Worm (Caenorhabditis elegans) whole organism, L4/young adult: ENCODE results near the gene F55E10.1.
A peak's percentile ranks its signal among the peaks of the same experiment; 100 is the strongest.

Source experiments
- W03F9.2 ChIP-seq: fragments of 150-350 bp; optimal IDR thresholded peaks from 2 replicates; lab custom pipeline; 2014; ENCODE audit warnings: missing biosample characterization, missing genetic modification characterization
- dao-5 ChIP-seq: sonication (generic microtip); optimal IDR thresholded peaks from 2 replicates; lab custom pipeline; 2016; ENCODE audit warnings: missing genotype, missing genetic modification characterization, moderate library complexity, missing compliant biosample characterization
- him-1 ChIP-seq: sonication (generic microtip); optimal IDR thresholded peaks from 2 replicates; lab custom pipeline; 2016; ENCODE audit warnings: missing genotype, missing genetic modification reagents, missing genetic modification characterization, missing compliant biosample characterization

The F55E10.1 gene

DNA sequence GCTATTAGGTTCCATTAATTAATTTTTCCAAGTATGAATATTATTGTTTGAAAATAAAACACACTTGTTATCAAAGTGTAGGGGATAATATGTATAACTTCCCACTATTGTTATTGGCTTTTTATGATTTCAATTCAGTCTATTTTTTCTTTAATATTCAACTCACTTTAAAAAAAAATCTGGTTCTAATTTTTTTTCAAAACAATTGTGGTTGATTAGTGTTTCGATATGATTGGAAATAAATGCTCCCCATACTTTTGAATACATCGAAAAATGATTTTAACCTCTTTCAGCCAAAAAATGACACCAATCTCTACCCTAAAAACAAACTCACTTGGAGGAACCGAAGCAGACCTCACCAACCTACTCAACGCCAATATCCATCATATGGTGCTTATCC is 1.4 kb upstream of the F55E10.1 start, which contains the start of gene F55E10.2:
Gene F55E10.2 (plus strand): TSS at position 301 of the 400 bp plus-strand sequence.
- TF ChIP-seq him-1 (tag; lab: Kevin White, UChicago) (no peak), dao-5 (tag; lab: Kevin White, UChicago) (no peak), W03F9.2 (no peak)

DNA sequence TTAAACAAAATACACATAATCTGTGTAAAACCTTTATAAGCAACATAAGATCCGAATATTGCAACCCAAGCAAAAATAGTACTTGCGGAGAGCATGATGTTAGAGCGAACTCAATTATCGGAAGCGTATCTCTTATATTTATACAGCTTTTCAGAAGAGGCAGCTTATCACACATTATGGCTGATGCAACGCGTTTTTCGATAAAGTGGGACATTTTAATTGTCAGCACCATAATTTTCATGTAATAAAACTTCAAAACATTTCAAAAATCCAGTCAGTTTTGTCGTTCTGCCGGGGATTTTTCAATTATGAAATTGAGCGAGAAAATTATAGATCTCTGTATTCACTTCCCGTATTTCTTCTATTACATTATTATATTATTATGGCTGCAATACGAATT is 4.5 kb downstream of the F55E10.1 start, which contains the start of gene drd-5:
Gene drd-5 (minus strand): TSS at position 101 of the 400 bp plus-strand sequence.
- no peak for TF ChIP-seq him-1 (tag; lab: Kevin White, UChicago)

DNA sequence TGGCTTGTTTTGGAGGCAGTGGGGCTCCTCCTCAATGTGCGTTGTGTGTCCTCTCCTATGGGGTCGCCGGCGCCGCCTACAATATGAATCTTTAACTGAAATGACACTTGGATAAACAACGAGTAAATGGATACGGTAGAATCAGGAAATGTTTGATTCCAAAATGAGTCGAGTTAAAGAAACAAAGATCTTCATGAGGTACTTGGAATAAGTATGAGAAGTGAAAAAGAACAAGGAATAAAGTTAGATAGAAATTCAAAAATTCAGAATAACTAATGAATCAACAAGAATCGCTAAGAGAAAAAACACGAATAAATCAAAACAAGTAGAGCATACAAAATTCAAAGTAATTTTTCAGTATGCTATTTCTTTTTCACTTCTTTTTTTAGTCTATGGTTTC is 9.2 kb downstream of the F55E10.1 start, which contains the start of gene npr-28:
Gene npr-28 (minus strand): TSS at position 101 of the 400 bp plus-strand sequence.
- TF ChIP-seq W03F9.2 (no peak), dao-5 (tag; lab: Kevin White, UChicago) (no peak), him-1 (tag; lab: Kevin White, UChicago) (no peak)

DNA sequence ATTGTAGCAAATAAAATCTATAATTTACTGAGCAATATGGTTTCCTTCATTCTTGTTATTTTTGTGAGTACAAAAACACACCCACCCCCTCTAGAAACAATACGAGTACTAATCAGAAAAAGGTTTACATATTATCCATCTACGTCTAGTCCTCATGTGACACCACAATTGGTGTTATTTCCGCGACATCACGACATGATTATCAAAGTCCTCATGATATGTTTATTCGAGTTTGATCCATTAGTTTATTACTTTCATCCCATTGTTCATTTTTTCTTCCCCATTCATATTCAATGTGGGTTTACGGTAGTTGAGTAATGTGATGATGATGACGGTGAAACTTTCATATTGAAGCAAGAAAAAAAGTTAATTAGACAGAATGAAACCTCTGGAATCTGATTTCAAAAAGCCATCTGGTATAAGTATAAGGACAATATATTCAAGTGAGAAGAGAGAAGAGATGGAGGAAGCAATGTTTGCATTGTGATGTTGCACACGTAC is 12.6 kb downstream of the F55E10.1 start:
- TF ChIP-seq dao-5 (tag; lab: Kevin White, UChicago) (no peak), him-1 (tag; lab: Kevin White, UChicago) (no peak), W03F9.2 (no peak)

DNA sequence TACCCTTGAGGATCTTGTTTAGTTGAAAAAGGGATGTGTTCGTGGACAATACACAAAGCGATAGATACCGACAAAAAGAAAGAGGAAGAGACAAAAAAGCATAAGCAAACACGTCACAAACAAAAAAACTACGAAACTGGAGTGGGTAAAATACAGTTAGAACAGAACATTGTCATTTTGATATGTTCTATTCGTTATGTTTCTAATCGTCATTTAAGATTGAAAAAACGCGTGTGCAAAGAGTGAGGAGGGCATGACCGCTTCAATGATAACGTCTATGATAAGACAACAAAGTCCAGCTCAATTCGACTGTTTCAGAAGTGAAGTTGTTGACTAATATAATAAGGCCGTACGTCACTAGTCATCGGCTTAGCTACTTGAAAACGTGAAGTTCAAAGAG is 13.6 kb downstream of the F55E10.1 start:
- TF ChIP-seq dao-5 (tag; lab: Kevin White, UChicago): no peak
- no peak for TF ChIP-seq him-1 (tag; lab: Kevin White, UChicago)
- no peak for TF ChIP-seq W03F9.2

DNA sequence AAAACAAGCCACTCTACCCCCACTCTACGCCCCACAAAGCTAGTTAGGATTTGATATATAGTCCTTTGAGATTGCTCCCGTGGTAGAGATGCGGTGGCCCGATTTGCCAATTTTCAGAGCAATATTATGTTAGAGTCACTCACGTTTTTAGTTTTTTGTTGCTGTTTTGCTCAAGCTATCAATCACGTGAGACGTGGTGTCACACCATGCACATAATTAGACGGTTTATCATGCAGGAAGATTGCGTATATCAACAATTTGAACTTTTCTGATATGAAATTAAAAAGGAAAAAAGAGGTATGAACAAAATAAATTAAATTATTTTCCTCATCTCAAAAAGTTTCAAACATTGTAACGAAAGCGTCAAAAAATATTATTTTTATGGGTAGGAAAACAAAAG is 14.5 kb downstream of the F55E10.1 start:
- no peak for TF ChIP-seq W03F9.2
- TF ChIP-seq dao-5 (tag; lab: Kevin White, UChicago): no peak
- TF ChIP-seq him-1 (tag; lab: Kevin White, UChicago): no peak

DNA sequence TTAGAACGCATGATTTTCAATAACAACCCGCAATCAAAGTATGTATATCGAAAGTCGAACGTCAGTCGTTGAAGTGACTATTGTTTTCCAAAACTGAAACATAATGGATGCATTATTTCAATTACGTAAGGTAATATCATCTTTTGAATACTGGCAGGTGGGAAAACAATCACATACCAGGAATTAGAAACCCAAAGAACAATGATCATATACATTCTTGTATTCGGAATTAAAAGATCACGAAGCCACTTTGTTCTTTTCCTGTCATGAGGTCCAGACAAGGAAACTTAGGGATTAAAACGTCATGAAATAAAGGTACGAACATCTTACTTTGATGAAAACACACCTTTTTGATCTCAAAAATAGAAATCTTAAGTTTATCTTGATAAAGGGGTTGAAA is 20.6 kb downstream of the F55E10.1 start:
- TF ChIP-seq W03F9.2: no peak
- TF ChIP-seq him-1 (tag; lab: Kevin White, UChicago): no peak
- no peak for TF ChIP-seq dao-5 (tag; lab: Kevin White, UChicago)

DNA sequence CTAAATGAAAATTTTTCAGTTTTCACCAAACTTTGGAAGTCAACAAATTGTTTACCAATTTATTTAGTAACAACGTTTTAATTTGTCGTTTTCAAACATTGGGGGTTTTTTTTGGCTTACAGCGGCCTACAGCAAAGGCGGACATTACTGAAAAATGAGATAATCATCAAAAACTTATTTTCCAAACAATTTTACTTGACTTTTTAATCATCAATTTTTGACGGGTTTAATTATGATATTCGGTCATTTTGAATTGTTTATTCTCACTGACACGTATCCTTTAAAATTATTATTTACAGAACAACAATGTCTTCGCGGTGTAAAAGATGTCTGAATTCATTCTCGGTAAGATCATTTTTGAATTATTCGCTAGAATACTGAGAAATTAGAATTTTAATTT is 25.8 kb downstream of the F55E10.1 start, which contains the start of gene F40B5.2:
Gene F40B5.2 (plus strand): TSS at position 301 of the 400 bp plus-strand sequence.
- TF ChIP-seq W03F9.2 (no peak), him-1 (tag; lab: Kevin White, UChicago) (no peak), dao-5 (tag; lab: Kevin White, UChicago) (no peak)

DNA sequence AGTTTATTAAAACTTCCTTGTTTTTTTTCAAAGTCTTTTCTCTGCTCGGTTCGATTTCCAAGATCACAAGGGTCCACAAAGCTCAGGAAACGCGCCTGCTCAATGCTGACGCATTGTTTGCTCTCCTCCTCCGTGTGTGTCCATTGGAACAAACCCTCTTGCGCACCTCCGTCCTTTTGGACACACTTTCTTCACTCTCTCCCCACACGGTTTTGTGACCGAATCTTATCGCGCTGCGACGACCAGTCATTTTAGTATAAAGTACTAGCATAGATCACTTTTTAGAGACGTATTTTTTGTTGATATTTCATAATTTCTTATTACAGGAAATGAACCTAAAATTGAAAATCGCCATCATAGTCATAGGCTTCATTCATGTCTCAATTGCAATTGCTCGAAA is 26.4 kb downstream of the F55E10.1 start:
- TF ChIP-seq him-1 (tag; lab: Kevin White, UChicago): peak; percentile 42
- TF ChIP-seq dao-5 (tag; lab: Kevin White, UChicago): no peak
- peak; percentile 62 for TF ChIP-seq W03F9.2

DNA sequence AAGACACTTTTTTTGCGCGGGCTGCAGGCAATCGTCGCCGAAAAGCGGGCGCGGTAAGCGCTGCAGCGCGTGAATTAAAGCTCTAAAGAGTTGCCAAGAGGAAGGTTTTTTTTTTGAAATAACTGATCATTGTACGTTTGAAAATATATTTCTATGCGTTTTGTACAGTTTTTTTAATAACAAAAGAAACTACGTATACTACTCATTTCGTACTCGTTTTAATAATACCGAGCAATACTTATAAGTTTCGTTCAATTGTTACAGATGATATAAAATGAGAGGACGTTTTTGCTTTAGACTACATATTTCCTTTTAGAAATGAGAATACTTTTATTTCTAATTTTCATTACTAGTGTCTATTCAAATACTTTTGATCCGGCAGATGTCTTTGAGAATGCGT is 30.1 kb downstream of the F55E10.1 start, which contains the start of gene nep-15:
Gene nep-15 (plus strand): TSS at position 301 of the 400 bp plus-strand sequence.
- TF ChIP-seq W03F9.2: no peak
- TF ChIP-seq dao-5 (tag; lab: Kevin White, UChicago): no peak
- no peak for TF ChIP-seq him-1 (tag; lab: Kevin White, UChicago)

DNA sequence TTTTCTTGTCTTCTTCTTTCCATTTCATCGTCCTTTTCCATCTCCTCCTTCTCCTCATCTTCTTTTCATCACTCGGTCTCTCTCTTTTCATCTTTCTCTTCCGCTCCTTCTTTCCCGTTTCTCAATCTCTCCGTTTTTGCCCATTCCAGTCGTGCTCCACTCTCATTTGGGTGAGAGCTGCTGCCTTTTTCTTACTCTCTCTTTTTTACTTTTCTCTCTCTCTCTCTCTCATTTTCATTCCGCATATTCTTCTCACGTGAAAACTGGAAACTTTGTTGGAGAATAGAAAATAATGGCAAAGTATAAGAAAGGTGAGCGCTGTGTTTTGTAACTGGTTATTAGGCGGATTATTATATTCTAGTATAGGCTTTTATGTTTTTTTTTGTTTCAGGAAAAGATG is 36.5 kb downstream of the F55E10.1 start, which contains the start of gene tbc-18:
Gene tbc-18 (plus strand): TSS at position 246 of the 400 bp plus-strand sequence.
- TF ChIP-seq him-1 (tag; lab: Kevin White, UChicago) (peak; percentile 50), W03F9.2 (peak; percentile 53), dao-5 (tag; lab: Kevin White, UChicago) (no peak)

DNA sequence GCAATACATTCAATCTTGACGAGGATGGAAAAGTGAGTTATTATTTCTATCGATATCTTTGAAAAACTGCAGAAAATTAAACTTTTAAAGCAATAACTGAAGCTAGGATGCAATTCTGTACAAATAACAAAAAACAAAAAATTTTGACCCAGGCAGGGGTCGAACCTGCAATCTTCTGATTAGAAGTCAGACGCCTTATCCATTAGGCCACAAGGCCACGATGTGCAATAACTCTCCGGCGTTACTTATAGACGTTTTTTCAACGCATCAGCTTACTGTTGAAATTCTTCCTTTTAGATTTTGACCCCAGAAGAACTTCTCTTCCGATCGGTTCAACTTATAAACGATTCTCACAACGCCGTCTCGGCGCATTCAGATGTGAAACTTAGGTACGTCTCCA is 39.9 kb downstream of the F55E10.1 start:
- TF ChIP-seq W03F9.2 (no peak), him-1 (tag; lab: Kevin White, UChicago) (no peak), dao-5 (tag; lab: Kevin White, UChicago) (no peak)

DNA sequence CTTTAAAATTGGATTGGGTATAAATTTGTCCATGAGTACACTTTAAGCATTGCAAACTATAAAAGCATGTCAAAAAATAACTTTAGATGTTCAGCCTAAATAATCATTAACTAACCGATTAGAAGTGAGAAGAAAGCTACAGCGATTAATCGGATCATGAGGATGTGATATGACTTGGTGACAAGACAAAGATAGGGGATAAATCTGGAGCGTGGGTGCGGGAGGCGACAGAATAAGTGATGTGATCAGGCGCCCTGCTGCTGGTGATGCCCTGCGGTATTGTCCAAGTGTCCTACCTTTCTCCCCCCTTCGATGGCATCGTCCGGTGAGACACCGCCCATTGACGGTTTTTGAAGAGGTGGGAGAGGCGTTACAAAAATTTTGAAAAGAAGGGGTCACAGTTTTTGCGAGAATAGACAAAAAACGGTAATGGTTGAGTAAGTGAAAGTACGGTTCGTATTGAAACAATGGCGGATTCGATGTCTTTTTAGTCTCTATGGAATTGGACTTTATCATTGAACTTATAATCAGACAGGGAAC is 42.9 kb downstream of the F55E10.1 start, which contains the start of gene F41D9.2:
Gene F41D9.2 (minus strand): TSS at position 304 of the 540 bp plus-strand sequence.
- TF ChIP-seq dao-5 (tag; lab: Kevin White, UChicago) (no peak), him-1 (tag; lab: Kevin White, UChicago) (no peak), W03F9.2 (no peak)

DNA sequence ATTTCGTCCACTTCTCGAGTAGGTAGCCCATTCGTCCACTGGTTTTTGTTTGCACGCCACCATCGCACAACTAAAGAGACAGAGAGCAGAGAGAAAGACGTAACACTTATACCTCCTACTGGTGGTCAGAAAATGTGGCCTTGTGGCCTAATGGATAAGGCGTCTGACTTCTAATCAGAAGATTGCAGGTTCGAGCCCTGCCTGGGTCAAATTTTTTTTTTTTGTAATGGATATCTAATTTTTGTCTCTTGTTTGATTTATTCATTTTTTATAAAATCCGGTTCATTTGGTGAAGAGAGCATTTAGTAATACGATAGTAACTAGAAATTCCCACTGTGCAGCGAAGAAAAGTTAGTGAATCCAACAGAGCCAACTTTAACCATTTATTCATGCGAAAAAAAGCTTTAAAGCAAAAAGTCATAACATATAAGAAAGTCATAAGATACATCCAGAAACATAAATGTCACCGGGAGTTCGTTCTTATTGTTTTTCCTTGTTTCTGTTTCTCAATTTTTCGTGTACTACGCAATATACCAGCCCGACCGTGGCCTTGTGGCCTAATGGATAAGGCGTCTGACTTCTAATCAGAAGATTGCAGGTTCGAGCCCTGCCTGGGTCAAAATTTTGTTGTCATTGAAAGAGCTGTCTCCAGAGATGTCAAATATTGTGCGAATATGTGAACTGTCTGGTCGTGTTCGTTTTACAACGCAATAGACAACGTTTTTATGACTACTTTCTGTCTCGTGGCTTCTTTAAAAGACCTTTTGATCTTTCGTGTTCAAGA is 44.5 kb downstream of the F55E10.1 start:
- peak; percentile 53 for TF ChIP-seq him-1 (tag; lab: Kevin White, UChicago)
- TF ChIP-seq dao-5 (tag; lab: Kevin White, UChicago): no peak
